Worm (Caenorhabditis elegans) whole organism, midembryonic: ENCODE data around the gene srbc-67.

ENCODE experiments used
- T22C8.4 ChIP-seq: fragments of 200-800 bp; sonication (Bioruptor generic); IDR thresholded peaks from 2 replicates; pipeline ENCODE4 v1.3.6; 2022; ENCODE audit warnings: missing genetic modification characterization, missing compliant biosample characterization
- cog-1 ChIP-seq: sonication (generic microtip); optimal IDR thresholded peaks from 2 replicates; lab custom pipeline; 2016; ENCODE audit warnings: missing genetic modification characterization, missing compliant biosample characterization
- flt-1 ChIP-seq: fragments of 200-800 bp; sonication (Bioruptor generic); IDR thresholded peaks from 2 replicates; pipeline ENCODE4 v1.3.6; 2022; ENCODE audit warnings: missing genetic modification characterization, missing compliant biosample characterization
- klf-2 ChIP-seq: fragments of 200-800 bp; sonication (Bioruptor generic); conservative IDR thresholded peaks from 2 replicates; pipeline ENCODE4 v1.3.6; 2022; ENCODE audit warnings: missing genetic modification reagents, missing genetic modification characterization, missing compliant biosample characterization
- med-1 ChIP-seq: sonication (generic microtip); optimal IDR thresholded peaks from 2 replicates; lab custom pipeline; 2017; ENCODE audit warnings: missing genetic modification characterization, mild to moderate bottlenecking, missing compliant biosample characterization, antibody characterized with exemption, missing genetic modification reagents; ENCODE audit not compliant: insufficient read depth
- ref-1 ChIP-seq: fragments of 200-800 bp; sonication (Bioruptor generic); conservative IDR thresholded peaks from 2 replicates; pipeline ENCODE4 v1.3.6; 2022; ENCODE audit warnings: missing genetic modification reagents, missing genetic modification characterization, missing compliant biosample characterization
- tab-1 ChIP-seq: fragments of 200-800 bp; sonication (Bioruptor generic); IDR thresholded peaks from 2 replicates; pipeline ENCODE4 v1.3.6; 2022; ENCODE audit warnings: missing genetic modification characterization, missing compliant biosample characterization
- ztf-23 ChIP-seq: fragments of 200-800 bp; sonication (Bioruptor generic); IDR thresholded peaks from 2 replicates; pipeline ENCODE4 v1.3.6; 2022; ENCODE audit warnings: missing genetic modification reagents, missing genetic modification characterization, missing compliant biosample characterization
- ztf-29 ChIP-seq: fragments of 200-800 bp; sonication (Bioruptor generic); IDR thresholded peaks from 2 replicates; pipeline ENCODE4 v1.3.6; 2022; ENCODE audit warnings: missing genetic modification reagents, missing genetic modification characterization, missing compliant biosample characterization

srbc-67 gene

DNA sequence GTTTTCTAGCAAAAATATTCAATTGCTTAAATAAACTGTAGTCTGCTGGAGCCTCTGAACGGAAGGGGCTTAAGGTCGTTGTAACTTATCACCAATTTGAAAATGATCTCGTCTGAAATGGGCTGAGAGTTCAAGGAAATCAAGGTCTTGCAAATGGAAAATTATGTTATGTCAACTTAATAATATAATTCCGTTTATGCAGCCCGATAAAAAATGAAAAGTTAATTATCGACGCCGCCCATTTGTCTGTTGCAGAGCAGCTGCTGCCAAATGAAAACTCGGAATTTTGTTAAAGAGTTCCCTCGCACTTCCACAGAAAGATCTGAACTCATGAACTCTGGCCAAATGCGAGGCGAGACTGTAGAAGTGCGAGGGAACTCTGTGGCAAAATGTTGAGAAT lies at the start of gene srbc-67:
Gene srbc-67 (minus strand): TSS at position 101 of the 400 bp plus-strand sequence.
- TF ChIP-seq cog-1 (tag; lab: Kevin White, UChicago), result no peak
- TF ChIP-seq ref-1 (GFP tag; lab: Robert Waterston, UW), result no peak
- no peak for TF ChIP-seq flt-1 (GFP tag; lab: Robert Waterston, UW)
- TF ChIP-seq ztf-29 (GFP tag; lab: Robert Waterston, UW), result no peak
- no peak for TF ChIP-seq T22C8.4 (GFP tag; lab: Robert Waterston, UW)
- no peak for TF ChIP-seq ztf-23
- no peak for TF ChIP-seq klf-2 (GFP tag; lab: Robert Waterston, UW)

DNA sequence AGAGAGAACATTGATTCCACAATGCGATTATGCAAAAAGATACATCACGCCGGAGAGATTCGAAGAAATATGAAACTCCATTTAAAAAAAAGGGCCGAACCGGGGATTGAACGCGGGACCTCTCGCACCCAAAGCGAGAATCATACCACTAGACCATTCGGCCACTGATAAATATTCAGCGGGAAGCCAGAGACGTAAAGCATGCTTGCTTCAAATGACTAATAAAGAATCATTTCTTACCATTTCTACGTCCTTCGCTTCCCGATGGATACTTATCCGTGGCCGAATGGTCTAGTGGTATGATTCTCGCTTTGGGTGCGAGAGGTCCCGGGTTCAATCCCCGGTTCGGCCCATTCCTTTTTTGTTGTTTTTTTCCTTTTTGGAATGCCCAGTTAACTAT lies 47.2 kb upstream of the srbc-67 start:
- no peak for TF ChIP-seq med-1 (GFP tag; lab: Kevin White, UChicago)
- TF ChIP-seq klf-2 (GFP tag; lab: Robert Waterston, UW), result no peak
- TF ChIP-seq tab-1 (GFP tag; lab: Robert Waterston, UW), result no peak
- TF ChIP-seq ztf-23, result no peak
- TF ChIP-seq flt-1 (GFP tag; lab: Robert Waterston, UW), result no peak
- TF ChIP-seq T22C8.4 (GFP tag; lab: Robert Waterston, UW), result no peak
- no peak for TF ChIP-seq cog-1 (tag; lab: Kevin White, UChicago)
- no peak for TF ChIP-seq ztf-29 (GFP tag; lab: Robert Waterston, UW)
- no peak for TF ChIP-seq ref-1 (GFP tag; lab: Robert Waterston, UW)

DNA sequence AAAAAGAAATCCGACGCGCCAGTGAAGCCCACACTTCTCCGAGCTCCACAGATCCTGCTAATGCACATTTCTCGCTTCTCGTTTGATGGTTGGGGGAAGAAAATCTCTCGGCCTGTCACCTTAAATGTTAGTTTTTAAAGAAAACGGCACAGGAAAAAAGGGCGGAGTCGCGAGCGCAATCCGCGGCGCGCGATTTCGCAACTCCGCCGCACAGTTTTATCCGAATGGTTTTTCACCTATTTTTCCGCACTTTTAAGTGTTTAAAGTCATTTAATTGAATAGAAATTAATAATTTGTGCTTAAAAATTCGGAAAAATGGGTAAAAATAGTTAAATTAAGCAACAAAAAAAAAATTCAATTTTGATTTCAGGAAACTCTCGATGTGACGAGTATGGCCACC lies 46.6 kb upstream of the srbc-67 start:
- TF ChIP-seq flt-1 (GFP tag; lab: Robert Waterston, UW) (peak; percentile 74), ztf-23 (peak; percentile 76), T22C8.4 (GFP tag; lab: Robert Waterston, UW) (0 out of 2 replicates have a peak, but pooled peaks have one; percentile 15), klf-2 (GFP tag; lab: Robert Waterston, UW) (0 out of 2 replicates have a peak, but pooled peaks have one; percentile 57), ztf-29 (GFP tag; lab: Robert Waterston, UW) (peak; percentile 49; the same call in 1 of the 2 replicates), ref-1 (GFP tag; lab: Robert Waterston, UW) (no peak), cog-1 (tag; lab: Kevin White, UChicago) (no peak), tab-1 (GFP tag; lab: Robert Waterston, UW) (peak; percentile 81; the same call in 1 of the 2 replicates), med-1 (GFP tag; lab: Kevin White, UChicago) (peak; percentile 66)

DNA sequence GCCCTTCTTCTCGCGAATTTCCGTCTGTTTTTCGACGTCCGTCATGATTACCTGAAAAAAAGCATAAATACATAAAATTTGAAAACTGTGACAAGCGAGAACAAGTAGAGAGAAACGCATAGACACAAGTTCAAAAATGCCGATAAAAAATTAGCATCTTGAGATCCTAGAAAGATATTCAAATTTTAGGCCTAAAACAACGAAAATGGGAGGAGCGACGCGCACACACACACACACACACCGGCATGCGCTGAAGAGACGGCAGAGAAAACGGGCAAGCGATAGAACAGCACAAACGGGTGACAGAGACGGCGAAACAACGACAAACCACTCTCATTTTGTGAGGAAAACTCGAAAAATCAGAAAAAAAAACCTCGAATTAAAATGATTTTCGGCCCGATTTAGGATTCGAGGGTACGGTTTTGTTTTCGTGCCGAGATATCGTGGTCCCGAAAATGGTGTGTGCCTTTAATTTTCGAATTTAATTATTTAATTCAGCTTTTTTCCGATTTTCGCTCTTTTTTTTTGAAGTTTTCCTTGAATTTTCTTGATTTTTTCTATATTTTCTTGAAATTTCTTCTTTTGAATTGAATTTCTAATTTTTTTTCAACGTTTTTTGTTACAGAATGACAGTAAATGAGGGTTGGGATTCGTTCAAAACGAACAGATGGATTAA lies 45.1 kb upstream of the srbc-67 start, which contains the start of the genes rpl-11.1 and T22F3.2:
Gene rpl-11.1 (minus strand): TSS at position 51 of the 676 bp plus-strand sequence.
Gene T22F3.2 (plus strand): TSS at position 626 of the 676 bp plus-strand sequence.
- TF ChIP-seq ztf-23 (no peak), med-1 (GFP tag; lab: Kevin White, UChicago) (no peak)

DNA sequence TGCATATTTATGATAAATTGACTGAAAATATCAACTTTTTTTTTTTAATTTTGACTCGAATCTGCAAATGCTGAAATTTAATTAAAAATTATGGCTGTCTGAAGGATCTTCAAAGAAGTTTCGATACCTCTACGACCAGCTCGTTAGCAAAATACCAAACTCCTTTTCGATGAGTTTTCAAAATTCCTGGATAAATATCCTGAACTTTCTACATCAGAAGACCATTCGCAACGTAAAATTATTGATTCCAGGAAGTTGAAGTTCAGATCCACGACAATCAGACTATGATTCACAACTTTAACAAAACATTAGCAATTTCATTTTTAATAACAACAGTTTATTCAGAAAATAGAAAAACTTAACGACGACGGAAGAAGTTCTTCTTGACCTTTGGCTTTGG lies 44.0 kb upstream of the srbc-67 start:
- TF ChIP-seq med-1 (GFP tag; lab: Kevin White, UChicago), result no peak
- TF ChIP-seq cog-1 (tag; lab: Kevin White, UChicago), result no peak
- no peak for TF ChIP-seq ref-1 (GFP tag; lab: Robert Waterston, UW)
- TF ChIP-seq T22C8.4 (GFP tag; lab: Robert Waterston, UW), result no peak

DNA sequence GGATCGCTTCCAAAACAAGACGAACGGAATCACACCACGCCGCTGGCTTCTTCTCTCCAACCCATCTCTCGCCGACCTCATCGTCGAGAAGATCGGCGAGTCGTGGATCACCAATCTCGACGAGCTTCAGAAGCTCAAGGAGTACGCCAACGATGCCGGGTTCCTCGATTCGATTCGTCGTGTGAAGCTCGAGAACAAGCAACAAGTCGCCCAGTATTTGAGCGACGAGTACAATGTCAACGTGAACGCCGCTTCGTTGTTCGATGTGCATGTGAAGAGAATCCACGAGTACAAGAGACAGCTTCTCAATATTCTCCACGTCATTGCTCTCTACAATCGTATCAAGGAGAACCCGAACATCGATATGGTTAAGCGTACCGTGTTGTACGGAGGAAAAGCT lies 42.6 kb upstream of the srbc-67 start:
- no peak for TF ChIP-seq ztf-23
- no peak for TF ChIP-seq cog-1 (tag; lab: Kevin White, UChicago)
- TF ChIP-seq ztf-29 (GFP tag; lab: Robert Waterston, UW), result no peak
- TF ChIP-seq flt-1 (GFP tag; lab: Robert Waterston, UW), result no peak
- TF ChIP-seq tab-1 (GFP tag; lab: Robert Waterston, UW), result no peak
- no peak for TF ChIP-seq T22C8.4 (GFP tag; lab: Robert Waterston, UW)
- no peak for TF ChIP-seq med-1 (GFP tag; lab: Kevin White, UChicago)
- no peak for TF ChIP-seq klf-2 (GFP tag; lab: Robert Waterston, UW)
- no peak for TF ChIP-seq ref-1 (GFP tag; lab: Robert Waterston, UW)

DNA sequence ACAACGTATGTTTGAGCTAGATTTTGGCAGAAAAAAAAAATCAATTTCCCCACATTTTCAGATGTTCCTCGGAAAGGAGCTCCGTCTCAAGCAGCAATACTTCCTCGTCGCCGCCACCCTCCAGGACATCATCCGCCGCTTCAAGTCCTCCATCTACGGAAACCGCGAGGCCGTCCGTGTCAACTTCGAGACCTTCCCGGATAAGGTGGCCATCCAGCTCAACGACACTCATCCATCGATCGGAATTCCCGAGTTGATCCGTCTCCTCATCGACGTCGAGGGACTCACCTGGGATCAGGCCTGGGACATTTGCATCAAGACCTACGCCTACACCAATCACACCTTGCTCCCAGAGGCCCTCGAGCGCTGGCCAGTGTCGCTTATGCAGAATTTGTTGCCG lies 41.7 kb upstream of the srbc-67 start:
- TF ChIP-seq med-1 (GFP tag; lab: Kevin White, UChicago) (no peak), T22C8.4 (GFP tag; lab: Robert Waterston, UW) (no peak), ref-1 (GFP tag; lab: Robert Waterston, UW) (no peak), tab-1 (GFP tag; lab: Robert Waterston, UW) (no peak), flt-1 (GFP tag; lab: Robert Waterston, UW) (no peak), ztf-23 (no peak), klf-2 (GFP tag; lab: Robert Waterston, UW) (no peak), cog-1 (tag; lab: Kevin White, UChicago) (no peak), ztf-29 (GFP tag; lab: Robert Waterston, UW) (no peak)

DNA sequence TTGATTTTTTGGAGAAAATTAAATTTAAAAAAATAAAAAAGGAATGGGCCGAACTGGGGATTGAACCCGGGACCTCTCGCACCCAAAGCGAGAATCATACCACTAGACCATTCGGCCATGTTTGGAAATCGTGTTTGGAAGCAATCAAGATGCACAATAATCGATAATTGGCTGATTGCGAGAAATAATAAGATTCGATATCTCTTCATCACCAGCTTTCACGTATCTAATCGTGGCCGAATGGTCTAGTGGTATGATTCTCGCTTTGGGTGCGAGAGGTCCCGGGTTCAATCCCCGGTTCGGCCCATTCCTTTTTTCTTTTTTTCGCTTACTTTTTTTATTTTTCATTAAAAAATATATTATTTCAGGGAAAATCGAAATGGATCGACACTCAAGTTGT lies 41.1 kb upstream of the srbc-67 start:
- TF ChIP-seq cog-1 (tag; lab: Kevin White, UChicago) (no peak), klf-2 (GFP tag; lab: Robert Waterston, UW) (no peak), ztf-29 (GFP tag; lab: Robert Waterston, UW) (no peak), flt-1 (GFP tag; lab: Robert Waterston, UW) (no peak), T22C8.4 (GFP tag; lab: Robert Waterston, UW) (peak; percentile 45)

DNA sequence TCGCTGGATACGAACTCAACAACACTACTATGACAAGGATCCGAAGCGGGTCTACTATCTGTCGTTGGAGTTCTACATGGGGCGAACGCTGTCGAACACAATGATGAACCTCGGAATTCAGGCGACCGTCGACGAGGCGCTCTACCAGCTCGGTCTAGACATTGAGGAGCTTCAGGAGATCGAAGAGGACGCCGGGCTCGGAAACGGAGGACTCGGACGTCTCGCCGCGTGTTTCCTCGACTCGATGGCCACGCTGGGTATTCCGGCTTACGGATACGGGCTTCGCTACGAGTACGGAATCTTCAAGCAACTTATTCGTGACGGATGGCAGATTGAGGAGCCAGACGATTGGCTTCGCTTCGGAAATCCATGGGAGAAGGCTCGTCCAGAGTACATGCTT lies 40.6 kb upstream of the srbc-67 start:
- no peak for TF ChIP-seq flt-1 (GFP tag; lab: Robert Waterston, UW)
- no peak for TF ChIP-seq ztf-23
- TF ChIP-seq T22C8.4 (GFP tag; lab: Robert Waterston, UW), result no peak
- TF ChIP-seq ref-1 (GFP tag; lab: Robert Waterston, UW), result no peak
- TF ChIP-seq med-1 (GFP tag; lab: Kevin White, UChicago), result no peak
- TF ChIP-seq cog-1 (tag; lab: Kevin White, UChicago), result no peak
- no peak for TF ChIP-seq ztf-29 (GFP tag; lab: Robert Waterston, UW)
- no peak for TF ChIP-seq tab-1 (GFP tag; lab: Robert Waterston, UW)
- TF ChIP-seq klf-2 (GFP tag; lab: Robert Waterston, UW), result no peak
